Worm (Caenorhabditis elegans): ENCODE data around the gene gst-14.

Gene gst-14

ce11 chrII:13593659-13594221 lies 22.2 kb downstream of the gst-14 start, which contains the start of gene clec-146:
TSS of gene clec-146 (minus strand) at chrII:13593774.
- TF ChIP-seq hmg-1.2 (GFP tag; IDR thresholded peaks at IDR 0.05) (peak; percentile 62; the same call in 1 of the 2 replicates), egl-18 (GFP tag; IDR thresholded peaks at IDR 0.05) (no peak)

DNA sequence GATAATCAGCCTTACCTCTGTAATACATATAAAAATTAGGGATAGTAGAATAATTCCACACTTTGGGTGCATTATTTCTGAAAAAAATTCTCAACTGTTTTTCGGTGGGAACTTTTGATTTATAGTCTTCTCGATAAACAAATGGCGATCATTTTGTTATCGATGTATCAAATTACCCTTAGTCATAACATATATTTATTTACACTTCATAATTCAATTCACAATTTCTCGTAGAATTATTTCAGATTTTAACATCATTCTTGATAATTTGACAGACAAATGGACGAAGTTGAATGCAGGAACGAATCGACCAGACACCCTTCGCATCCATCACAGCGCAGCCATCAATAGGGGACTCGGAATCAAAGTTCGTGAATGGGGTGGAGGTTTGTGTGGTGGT lies 25.4 kb downstream of the gst-14 start, which contains the start of gene clec-145:
Gene clec-145 (minus strand): TSS at position 101 of the 400 bp plus-strand sequence.
- TF ChIP-seq madf-8 (GFP tag; conservative IDR thresholded peaks at IDR 0.05) (no peak), snpc-4 (GFP tag; optimal IDR thresholded peaks at IDR 0.05) (no peak), snpc-4 (tag; optimal IDR thresholded peaks at IDR 0.05) (no peak), egl-18 (GFP tag; IDR thresholded peaks at IDR 0.05) (no peak), somi-1 (GFP tag; optimal IDR thresholded peaks at IDR 0.05) (no peak), ccch-3 (GFP tag; optimal IDR thresholded peaks at IDR 0.05) (no peak), nfya-1 (tag; optimal IDR thresholded peaks at IDR 0.05; ENCODE audit: borderline replicate concordance, insufficient read depth) (no peak), gei-17 (GFP tag; optimal IDR thresholded peaks at IDR 0.05) (no peak), F57C9.4 (tag; optimal IDR thresholded peaks at IDR 0.05) (no peak), let-526 (GFP tag; IDR thresholded peaks at IDR 0.05) (no peak), athp-1 (tag; optimal IDR thresholded peaks at IDR 0.05) (no peak), attf-5 (GFP tag; optimal IDR thresholded peaks at IDR 0.05) (no peak), F23B12.7 (tag; optimal IDR thresholded peaks at IDR 0.05; ENCODE audit: insufficient read depth) (no peak), ekl-4 (GFP tag; IDR thresholded peaks at IDR 0.05) (no peak), snpc-1.3 (tag; optimal IDR thresholded peaks at IDR 0.05; ENCODE audit: insufficient read depth) (no peak), T07F8.4 (tag; optimal IDR thresholded peaks at IDR 0.05) (no peak), ztf-26 (tag; optimal IDR thresholded peaks at IDR 0.05) (no peak), madf-10 (tag; optimal IDR thresholded peaks at IDR 0.05) (no peak), sdz-38 (tag; optimal IDR thresholded peaks at IDR 0.05) (no peak), tbx-9 (tag; optimal IDR thresholded peaks at IDR 0.05; ENCODE audit: borderline replicate concordance) (no peak), xnd-1 (tag; optimal IDR thresholded peaks at IDR 0.05) (no peak)

DNA sequence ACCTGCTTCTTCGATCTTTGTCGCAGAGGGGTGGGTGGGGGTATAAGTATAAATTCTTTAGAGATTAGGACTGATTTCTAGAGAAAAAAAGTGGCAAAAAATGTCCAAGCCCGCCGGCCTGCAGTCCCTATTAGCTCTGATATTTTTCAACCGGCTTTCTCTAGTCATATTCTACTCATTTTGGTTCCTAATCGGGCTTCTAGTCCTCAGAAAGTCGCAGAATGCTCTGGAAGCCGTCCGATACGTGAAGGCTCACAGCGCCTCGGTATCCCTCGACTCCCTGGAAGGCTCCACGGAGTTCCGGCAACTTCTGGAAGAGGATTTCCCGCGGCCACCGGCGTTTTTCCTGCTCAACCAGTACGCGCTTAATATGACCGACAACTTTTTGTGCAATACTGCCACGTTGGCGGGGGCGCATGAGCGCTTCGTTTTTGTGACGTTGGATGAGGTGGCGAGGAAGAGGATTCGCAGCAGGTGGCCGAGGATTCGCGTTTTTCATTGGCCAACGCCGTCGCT lies 30.2 kb downstream of the gst-14 start, which contains the start of gene Y48E1B.8:
Gene Y48E1B.8 (plus strand): TSS at position 51 of the 516 bp plus-strand sequence.
- TF ChIP-seq rcor-1 (GFP tag; IDR thresholded peaks at IDR 0.05) (no peak), zfh-2 (GFP tag; conservative IDR thresholded peaks at IDR 0.05) (peak; percentile 61)

- peak; percentile 31 for TF ChIP-seq efl-1 (GFP tag; optimal IDR thresholded peaks at IDR 0.05)
- TF ChIP-seq dpl-1 (GFP tag; optimal IDR thresholded peaks at IDR 0.05), result no peak
- TF ChIP-seq F57A8.1 (GFP tag; optimal IDR thresholded peaks at IDR 0.05), result no peak
- no peak for TF ChIP-seq bed-1 (GFP tag; IDR thresholded peaks at IDR 0.05)
- TF ChIP-seq cebp-2 (GFP tag; IDR thresholded peaks at IDR 0.05), result no peak
- TF ChIP-seq ZK185.1 (tag; optimal IDR thresholded peaks at IDR 0.05; ENCODE audit: poor library complexity, severe bottlenecking), result no peak
- TF ChIP-seq F52B5.7 (tag; optimal IDR thresholded peaks at IDR 0.05), result no peak
- no peak for TF ChIP-seq K11D2.4 (GFP tag; IDR thresholded peaks at IDR 0.05)
- no peak for TF ChIP-seq pha-4 (tag; optimal IDR thresholded peaks at IDR 0.05)
- TF ChIP-seq zim-3 (tag; optimal IDR thresholded peaks at IDR 0.05), result no peak
- TF ChIP-seq ztf-22 (GFP tag; optimal IDR thresholded peaks at IDR 0.05), result no peak
- no peak for TF ChIP-seq hlh-12 (tag; optimal IDR thresholded peaks at IDR 0.05)
- no peak for TF ChIP-seq hsf-1 (GFP tag; IDR thresholded peaks at IDR 0.05)
- TF ChIP-seq B0035.1 (tag; optimal IDR thresholded peaks at IDR 0.05), result no peak
- TF ChIP-seq F22D6.2 (tag; optimal IDR thresholded peaks at IDR 0.05), result no peak
- TF ChIP-seq ztf-3 (GFP tag; optimal IDR thresholded peaks at IDR 0.05), result no peak
- no peak for TF ChIP-seq attf-6 (GFP tag; IDR thresholded peaks at IDR 0.05)
- no peak for TF ChIP-seq F57C9.4 (tag; optimal IDR thresholded peaks at IDR 0.05)
- no peak for TF ChIP-seq madf-3 (GFP tag; IDR thresholded peaks at IDR 0.05)
Measured at ce11 chrII:13575018-13575948, 40.6 kb downstream of the gst-14 start, which contains the start of the genes mrpl-37 and lin-38. TSS of gene mrpl-37 (minus strand) at chrII:13575068. TSS of gene lin-38 (plus strand) at chrII:13575925.

Measured in whole organism, young adult.